Fruit fly (Drosophila melanogaster) whole organism, prepupa: ENCODE measurements around the gene Vm32E.

ENCODE experiments used
- Blimp-1 ChIP-seq: fragments of 200-800 bp; sonication (Bioruptor generic); optimal IDR thresholded peaks from 3 replicates; lab custom pipeline; 2017; ENCODE audit warnings: missing biosample characterization, missing genetic modification characterization, mild to moderate bottlenecking, moderate library complexity, missing genetic modification reagents
- CG10631 ChIP-seq: fragments of 200-800 bp; sonication (Bioruptor generic); optimal IDR thresholded peaks from 2 replicates; lab custom pipeline; 2016; ENCODE audit warnings: missing biosample characterization, missing genetic modification characterization
- CG10669 ChIP-seq: fragments of 200-800 bp; sonication (Bioruptor generic); optimal IDR thresholded peaks from 3 replicates; lab custom pipeline; 2018; ENCODE audit warnings: missing biosample characterization, mild to moderate bottlenecking, missing genetic modification characterization, moderate library complexity
- CG11294 ChIP-seq: fragments of 200-800 bp; sonication (Bioruptor generic); IDR thresholded peaks from 2 replicates; pipeline ENCODE4 v1.3.6; 2022; ENCODE audit warnings: missing biosample characterization, missing genetic modification characterization
- CG11902 ChIP-seq: fragments of 200-800 bp; sonication (Bioruptor generic); optimal IDR thresholded peaks from 3 replicates; lab custom pipeline; 2016; ENCODE audit warnings: missing biosample characterization, missing genetic modification characterization
- CG15336 ChIP-seq: fragments of 200-800 bp; sonication (Bioruptor generic); IDR thresholded peaks from 2 replicates; pipeline ENCODE4 v1.3.6; 2022; ENCODE audit warnings: missing biosample characterization, missing genetic modification characterization
- CG16779 ChIP-seq: fragments of 200-800 bp; sonication (Bioruptor generic); optimal IDR thresholded peaks from 3 replicates; lab custom pipeline; 2017; ENCODE audit warnings: missing biosample characterization, mild to moderate bottlenecking, missing genetic modification characterization
- CG3032 ChIP-seq: fragments of 200-800 bp; optimal IDR thresholded peaks from 2 replicates; lab custom pipeline; 2019; ENCODE audit warnings: missing biosample characterization, mild to moderate bottlenecking, missing genetic modification characterization, moderate library complexity
- CG31627 ChIP-seq: fragments of 200-800 bp; sonication (Bioruptor generic); optimal IDR thresholded peaks from 3 replicates; lab custom pipeline; 2016; ENCODE audit warnings: missing biosample characterization, missing genetic modification characterization
- CG32006 ChIP-seq: fragments of 200-800 bp; sonication (Bioruptor generic); optimal IDR thresholded peaks from 3 replicates; lab custom pipeline; 2017; ENCODE audit warnings: missing biosample characterization, mild to moderate bottlenecking, missing genetic modification characterization
- CG34406 ChIP-seq: fragments of 200-800 bp; sonication (Bioruptor generic); optimal IDR thresholded peaks from 3 replicates; lab custom pipeline; 2016; ENCODE audit warnings: missing biosample characterization, missing genetic modification characterization
- CG3919 ChIP-seq: fragments of 200-800 bp; sonication (Bioruptor generic); optimal IDR thresholded peaks from 3 replicates; lab custom pipeline; 2016; ENCODE audit warnings: missing biosample characterization, missing genetic modification characterization
- CG6163 ChIP-seq: fragments of 200-800 bp; sonication (Bioruptor generic); IDR thresholded peaks from 3 replicates; pipeline ENCODE4 v1.3.6; 2022; ENCODE audit warnings: missing biosample characterization, missing genetic modification characterization
- CG6792 ChIP-seq: fragments of 200-800 bp; sonication (Bioruptor generic); optimal IDR thresholded peaks from 3 replicates; lab custom pipeline; 2016; ENCODE audit warnings: missing biosample characterization, missing genetic modification characterization
- CG7368 ChIP-seq: fragments of 200-800 bp; sonication (Bioruptor generic); optimal IDR thresholded peaks from 3 replicates; lab custom pipeline; 2016; ENCODE audit warnings: missing biosample characterization, missing genetic modification characterization
- CG8119 ChIP-seq: fragments of 200-800 bp; sonication (Bioruptor generic); IDR thresholded peaks from 3 replicates; pipeline ENCODE4 v1.3.6; 2022; ENCODE audit warnings: missing biosample characterization, missing genetic modification characterization
- CG8319 ChIP-seq: fragments of 200-800 bp; sonication (Bioruptor generic); optimal IDR thresholded peaks from 3 replicates; lab custom pipeline; 2016; ENCODE audit warnings: missing biosample characterization, missing genetic modification characterization
- CG8632 ChIP-seq: fragments of 200-800 bp; sonication (Bioruptor generic); optimal IDR thresholded peaks from 3 replicates; lab custom pipeline; 2016; ENCODE audit warnings: missing biosample characterization, missing genetic modification characterization
- CG9139 ChIP-seq: fragments of 200-800 bp; sonication (Bioruptor generic); optimal IDR thresholded peaks from 3 replicates; lab custom pipeline; 2017; ENCODE audit warnings: missing biosample characterization, mild to moderate bottlenecking, missing genetic modification characterization
- Eip78C ChIP-seq: fragments of 200-800 bp; sonication (Bioruptor generic); peaks from one replicate; lab custom pipeline; 2016; ENCODE audit warnings: missing biosample characterization, missing genetic modification characterization
- Eip93F ChIP-seq: fragments of 200-800 bp; sonication (Bioruptor generic); optimal IDR thresholded peaks from 2 replicates; lab custom pipeline; 2016; ENCODE audit warnings: missing biosample characterization, mild to moderate bottlenecking, missing genetic modification characterization
- Ets96B ChIP-seq: fragments of 200-800 bp; optimal IDR thresholded peaks from 2 replicates; lab custom pipeline; 2019; ENCODE audit warnings: missing biosample characterization, mild to moderate bottlenecking, missing genetic modification characterization, moderate library complexity
- Gug ChIP-seq: fragments of 200-800 bp; sonication (Bioruptor generic); IDR thresholded peaks from 2 replicates; pipeline ENCODE4 v1.3.6; 2022; ENCODE audit warnings: missing biosample characterization, missing genetic modification characterization
- Hr39 ChIP-seq: fragments of 200-800 bp; sonication (Bioruptor generic); optimal IDR thresholded peaks from 2 replicates; lab custom pipeline; 2016; ENCODE audit warnings: missing biosample characterization, missing genetic modification characterization
- Hr4 ChIP-seq: fragments of 200-800 bp; sonication (Bioruptor generic); optimal IDR thresholded peaks from 3 replicates; lab custom pipeline; 2016; ENCODE audit warnings: missing biosample characterization, missing genetic modification characterization
- Lpt ChIP-seq: fragments of 200-800 bp; sonication (Bioruptor generic); optimal IDR thresholded peaks from 3 replicates; lab custom pipeline; 2016; ENCODE audit warnings: missing biosample characterization, missing genetic modification characterization
- Met ChIP-seq: fragments of 200-800 bp; sonication (Bioruptor generic); optimal IDR thresholded peaks from 3 replicates; lab custom pipeline; 2016; ENCODE audit warnings: missing biosample characterization, missing genetic modification characterization
- OdsH ChIP-seq: fragments of 200-800 bp; sonication (Bioruptor generic); optimal IDR thresholded peaks from 3 replicates; lab custom pipeline; 2016; ENCODE audit warnings: missing biosample characterization, missing genetic modification characterization
- Smox ChIP-seq: fragments of 200-800 bp; sonication (Bioruptor generic); optimal IDR thresholded peaks from 3 replicates; lab custom pipeline; 2016; ENCODE audit warnings: missing biosample characterization, missing genetic modification characterization
- Sox102F ChIP-seq: fragments of 200-800 bp; sonication (Bioruptor generic); optimal IDR thresholded peaks from 2 replicates; lab custom pipeline; 2016; ENCODE audit warnings: missing biosample characterization, mild to moderate bottlenecking, missing genetic modification characterization
- Sox14 ChIP-seq: fragments of 200-800 bp; sonication (Bioruptor generic); optimal IDR thresholded peaks from 3 replicates; lab custom pipeline; 2016; ENCODE audit warnings: missing biosample characterization, missing genetic modification characterization
- Sox15 ChIP-seq: fragments of 200-800 bp; sonication (Bioruptor generic); optimal IDR thresholded peaks from 3 replicates; lab custom pipeline; 2016; ENCODE audit warnings: missing biosample characterization, missing genetic modification characterization
- achi ChIP-seq: fragments of 200-800 bp; sonication (Bioruptor generic); optimal IDR thresholded peaks from 3 replicates; lab custom pipeline; 2016; ENCODE audit warnings: missing biosample characterization, missing genetic modification characterization
- cyc ChIP-seq: fragments of 200-800 bp; sonication (Bioruptor generic); optimal IDR thresholded peaks from 3 replicates; lab custom pipeline; 2016; ENCODE audit warnings: missing biosample characterization, missing genetic modification characterization
- dac ChIP-seq: fragments of 200-800 bp; sonication (Bioruptor generic); optimal IDR thresholded peaks from 2 replicates; lab custom pipeline; 2017; ENCODE audit warnings: missing biosample characterization, mild to moderate bottlenecking, missing genetic modification characterization
- eg ChIP-seq: fragments of 200-800 bp; sonication (Bioruptor generic); IDR thresholded peaks from 3 replicates; pipeline ENCODE4 v1.3.6; 2022; ENCODE audit warnings: missing biosample characterization, missing genetic modification characterization
- esn ChIP-seq: fragments of 200-800 bp; sonication (Bioruptor generic); optimal IDR thresholded peaks from 2 replicates; lab custom pipeline; 2016; ENCODE audit warnings: missing biosample characterization, mild to moderate bottlenecking, missing genetic modification characterization, moderate library complexity
- fd59A ChIP-seq: fragments of 200-800 bp; sonication (Bioruptor generic); optimal IDR thresholded peaks from 2 replicates; lab custom pipeline; 2017; ENCODE audit warnings: missing biosample characterization, mild to moderate bottlenecking, missing genetic modification characterization, missing genetic modification reagents
- fd85E ChIP-seq: fragments of 200-800 bp; sonication (Bioruptor generic); optimal IDR thresholded peaks from 3 replicates; lab custom pipeline; 2016; ENCODE audit warnings: missing biosample characterization, missing genetic modification characterization
- net ChIP-seq: fragments of 200-800 bp; sonication (Bioruptor generic); optimal IDR thresholded peaks from 3 replicates; lab custom pipeline; 2016; ENCODE audit warnings: missing biosample characterization, missing genetic modification characterization
- pdm3 ChIP-seq: fragments of 200-800 bp; sonication (Bioruptor generic); optimal IDR thresholded peaks from 3 replicates; lab custom pipeline; 2016; ENCODE audit warnings: missing biosample characterization, missing genetic modification characterization
- salr ChIP-seq, 2 experiments: fragments of 200-800 bp; sonication (Bioruptor generic); optimal IDR thresholded peaks; 3 replicates each; lab custom pipeline; 2016 to 2018; ENCODE audit warnings: missing biosample characterization in 2 of 2, missing genetic modification characterization in 2 of 2, mild to moderate bottlenecking in 1 of 2
- spab ChIP-seq: fragments of 200-800 bp; sonication (Bioruptor generic); optimal IDR thresholded peaks from 2 replicates; lab custom pipeline; 2017; ENCODE audit warnings: missing biosample characterization, mild to moderate bottlenecking, missing genetic modification characterization, missing genetic modification reagents
- ss ChIP-seq, 2 experiments: fragments of 200-800 bp; sonication (Bioruptor generic); optimal IDR thresholded peaks; 2 replicates in 1 of 2; 3 replicates in 1 of 2; lab custom pipeline; 2017 to 2018; ENCODE audit warnings: mild to moderate bottlenecking in 2 of 2, missing biosample characterization in 2 of 2, missing genetic modification characterization in 2 of 2, moderate library complexity in 1 of 2
- svp ChIP-seq: fragments of 200-800 bp; sonication (Bioruptor generic); peaks from one replicate; lab custom pipeline; 2016; ENCODE audit warnings: missing biosample characterization, missing genetic modification characterization

Vm32E gene

dm6 chr2L:11210324-11210758, 38.9 kb upstream of the Vm32E start, which contains the start of gene ab (continued):
- peak; percentile 41; the same call in 2 of the 3 replicates for TF ChIP-seq CG8119
- no peak for TF ChIP-seq CG6792 (GFP tag; lab: Kevin White, UChicago)
- TF ChIP-seq CG3919 (GFP tag; lab: Kevin White, UChicago): no peak
- TF ChIP-seq eg (GFP tag; lab: Robert Waterston, UW): peak; percentile 48; the same call in 1 of the 3 replicates
- peak; percentile 54 for TF ChIP-seq CG15336 (GFP tag; lab: Robert Waterston, UW)
- no peak for TF ChIP-seq Ets96B
- no peak for TF ChIP-seq Hr4 (GFP tag; lab: Kevin White, UChicago)
- no peak for TF ChIP-seq CG8632
- TF ChIP-seq CG9139: no peak
- no peak for TF ChIP-seq CG11902 (GFP tag; lab: Kevin White, UChicago)
- TF ChIP-seq cyc (GFP tag; lab: Kevin White, UChicago): no peak
- TF ChIP-seq CG11294: no peak
- TF ChIP-seq CG16779 (tag; lab: Kevin White, UChicago): peak; percentile 3
- no peak for TF ChIP-seq ss (GFP tag; optimal IDR thresholded peaks at IDR 0.05; lab: Kevin White, UChicago)
- TF ChIP-seq net (GFP tag; lab: Kevin White, UChicago): peak; percentile 39
- TF ChIP-seq Hr39 (GFP tag; lab: Kevin White, UChicago): no peak
- TF ChIP-seq fd59A: no peak
- peak; percentile 13 for TF ChIP-seq Sox102F (GFP tag; lab: Kevin White, UChicago)
- TF ChIP-seq Smox (GFP tag; lab: Kevin White, UChicago): no peak
- TF ChIP-seq CG6163 (GFP tag; lab: Robert Waterston, UW): peak; percentile 84
- TF ChIP-seq OdsH (GFP tag; lab: Kevin White, UChicago): no peak
- TF ChIP-seq Sox14 (GFP tag; lab: Kevin White, UChicago): no peak
- TF ChIP-seq spab: no peak
- no peak for TF ChIP-seq Eip93F (GFP tag; lab: Kevin White, UChicago)
- no peak for TF ChIP-seq CG3032 (tag; lab: Kevin White, UChicago)
- TF ChIP-seq Gug: no peak
- peak; percentile 43 for TF ChIP-seq dac
- no peak for TF ChIP-seq Sox15 (GFP tag; lab: Kevin White, UChicago)
- peak; percentile 70 for TF ChIP-seq Eip78C (GFP tag; lab: Kevin White, UChicago)
- no peak for TF ChIP-seq Met
- no peak for TF ChIP-seq Lpt
- TF ChIP-seq Blimp-1 (GFP tag; lab: Kevin White, UChicago): no peak
- TF ChIP-seq fd85E: no peak
- no peak for TF ChIP-seq CG8319
- TF ChIP-seq pdm3: no peak
- no peak for TF ChIP-seq CG7368 (GFP tag; lab: Kevin White, UChicago)
- TF ChIP-seq CG31627 (GFP tag; lab: Kevin White, UChicago): no peak
- TF ChIP-seq CG10631 (GFP tag; lab: Kevin White, UChicago): no peak
- TF ChIP-seq CG32006 (GFP tag; lab: Kevin White, UChicago): no peak
- TF ChIP-seq salr (GFP tag; optimal IDR thresholded peaks at IDR 0.05; lab: Kevin White, UChicago): peak in 1 of 2 experiments; percentile 20
- TF ChIP-seq CG34406 (GFP tag; lab: Kevin White, UChicago): no peak
- TF ChIP-seq CG10669 (GFP tag; lab: Kevin White, UChicago): no peak

dm6 chr2L:11208563-11209344, 37.3 kb upstream of the Vm32E start:
- TF ChIP-seq esn (GFP tag; lab: Kevin White, UChicago) (peak; percentile 1), Ets96B (no peak), Eip93F (GFP tag; lab: Kevin White, UChicago) (no peak), Eip78C (GFP tag; lab: Kevin White, UChicago) (peak; percentile 53), svp (GFP tag; lab: Kevin White, UChicago) (peak; percentile 29), CG7368 (GFP tag; lab: Kevin White, UChicago) (no peak), salr (GFP tag; optimal IDR thresholded peaks at IDR 0.05; lab: Kevin White, UChicago) (peak in 1 of 2 experiments; percentile 3), Hr4 (GFP tag; lab: Kevin White, UChicago) (peak; percentile 10), CG6163 (GFP tag; lab: Robert Waterston, UW) (peak; percentile 16; the same call in 1 of the 3 replicates), CG32006 (GFP tag; lab: Kevin White, UChicago) (peak; percentile 28), CG15336 (GFP tag; lab: Robert Waterston, UW) (0 out of 2 replicates have a peak, but pooled peaks have one; percentile 16), achi (peak; percentile 4), eg (GFP tag; lab: Robert Waterston, UW) (peak; percentile 11; the same call in 1 of the 3 replicates), cyc (GFP tag; lab: Kevin White, UChicago) (no peak), CG8319 (no peak)
